Fruit fly (Drosophila melanogaster): ENCODE results near the gene Clamp.

DNA sequence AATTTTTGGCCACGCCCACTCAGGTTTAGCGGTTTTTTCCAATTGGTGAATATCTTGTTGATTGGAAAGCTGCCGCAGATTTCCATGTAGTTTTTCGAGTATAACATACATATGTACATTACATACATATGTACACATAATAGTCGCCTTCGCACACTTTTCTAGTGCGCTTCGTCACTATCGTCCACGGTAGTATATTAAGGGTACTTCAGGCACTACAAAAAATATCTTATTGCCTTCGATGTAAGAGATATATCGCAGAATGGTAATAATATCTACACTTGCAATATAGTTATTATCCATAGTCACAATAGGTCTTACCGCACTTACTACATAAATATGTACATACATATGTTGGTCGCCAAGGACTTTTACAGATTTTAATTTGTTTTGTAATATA, 36.0 kb downstream of the Clamp start:
- TF ChIP-seq usp (GFP tag; optimal IDR thresholded peaks at IDR 0.05) (no peak), Dll (optimal IDR thresholded peaks at IDR 0.05) (no peak), psq (optimal IDR thresholded peaks at IDR 0.05) (no peak), pan (optimal IDR thresholded peaks at IDR 0.05) (no peak), EcR (GFP tag; optimal IDR thresholded peaks at IDR 0.05) (no peak), CG8478 (optimal IDR thresholded peaks at IDR 0.05) (no peak)
